Fruit fly (Drosophila melanogaster): Measurements from ENCODE around the gene CG32640.
A peak's percentile ranks its signal among the peaks of the same experiment; 100 is the strongest.

DNA sequence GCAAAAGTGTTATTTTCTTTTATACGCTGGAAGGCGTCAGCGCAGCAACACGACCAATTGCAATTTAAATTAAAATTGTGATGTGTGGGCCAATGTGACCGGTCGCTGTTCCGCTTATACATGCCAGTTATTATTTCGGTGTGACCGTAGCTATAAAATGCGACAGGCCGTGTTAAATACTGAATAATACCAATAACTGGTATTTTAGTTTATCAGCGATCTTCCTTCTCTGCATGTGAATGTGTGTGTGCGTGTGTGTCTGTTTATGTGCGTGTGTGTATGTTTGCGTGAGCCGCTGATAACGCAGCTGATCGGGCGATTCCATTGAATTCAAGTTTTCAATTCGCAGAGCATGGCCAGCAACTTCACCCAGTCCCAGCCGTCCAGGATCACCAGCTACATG is 49.1 kb upstream of the CG32640 start, which contains the start of the genes CG32638, CG15717 and MFS10:
- TF ChIP-seq N (GFP tag; optimal IDR thresholded peaks at IDR 0.05) (peak; percentile 4), br (GFP tag; optimal IDR thresholded peaks at IDR 0.05) (peak; percentile 23), Myc (optimal IDR thresholded peaks at IDR 0.05) (no peak), Mio (GFP tag; optimal IDR thresholded peaks at IDR 0.05) (no peak), OdsH (GFP tag; optimal IDR thresholded peaks at IDR 0.05) (no peak), pan (optimal IDR thresholded peaks at IDR 0.05) (no peak), Hnf4 (GFP tag; optimal IDR thresholded peaks at IDR 0.05) (peak; percentile 36), Dfd (GFP tag; optimal IDR thresholded peaks at IDR 0.05) (no peak), brk (GFP tag; optimal IDR thresholded peaks at IDR 0.05) (no peak), Sp1 (GFP tag; optimal IDR thresholded peaks at IDR 0.05) (peak; percentile 33), fru (GFP tag; optimal IDR thresholded peaks at IDR 0.05) (peak; percentile 26), Vsx2 (GFP tag; optimal IDR thresholded peaks at IDR 0.05; ENCODE audit: partially characterized antibody) (no peak), psq (GFP tag; optimal IDR thresholded peaks at IDR 0.05) (peak; percentile 5)
